Fruit fly (Drosophila melanogaster) whole organism, pupa: ENCODE results near the gene Raf.

ENCODE experiments used
- CG10348 ChIP-seq: fragments of 200-800 bp; sonication (Bioruptor generic); IDR thresholded peaks from 2 replicates; pipeline ENCODE4 v1.3.6; 2022; ENCODE audit warnings: missing biosample characterization, missing genetic modification characterization
- CG12605 ChIP-seq: fragments of 200-800 bp; sonication (Bioruptor generic); IDR thresholded peaks from 2 replicates; pipeline ENCODE4 v1.3.6; 2022; ENCODE audit warnings: missing biosample characterization, missing genetic modification characterization
- CG13204 ChIP-seq: fragments of 200-800 bp; sonication (Bioruptor generic); optimal IDR thresholded peaks from 2 replicates; lab custom pipeline; 2018; ENCODE audit warnings: missing biosample characterization, mild to moderate bottlenecking, missing genetic modification characterization, moderate library complexity
- CG14655 ChIP-seq: fragments of 200-800 bp; sonication (Bioruptor generic); optimal IDR thresholded peaks from 3 replicates; lab custom pipeline; 2017; ENCODE audit warnings: mild to moderate bottlenecking, missing biosample characterization, missing genetic modification reagents, missing genetic modification characterization
- CG15710 ChIP-seq: fragments of 200-800 bp; sonication (Bioruptor generic); optimal IDR thresholded peaks from 2 replicates; lab custom pipeline; 2018; ENCODE audit warnings: missing biosample characterization, mild to moderate bottlenecking, missing genetic modification characterization, moderate library complexity
- CG17806 ChIP-seq: fragments of 200-800 bp; sonication (Bioruptor generic); optimal IDR thresholded peaks from 2 replicates; lab custom pipeline; 2018; ENCODE audit warnings: missing biosample characterization, mild to moderate bottlenecking, missing genetic modification characterization, moderate library complexity
- CG32121 ChIP-seq: fragments of 200-800 bp; sonication (Bioruptor generic); IDR thresholded peaks from 2 replicates; pipeline ENCODE4 v1.3.6; 2022; ENCODE audit warnings: missing biosample characterization, missing genetic modification characterization
- CG34367 ChIP-seq: fragments of 200-800 bp; sonication (Bioruptor generic); optimal IDR thresholded peaks from 2 replicates; lab custom pipeline; 2018; ENCODE audit warnings: missing biosample characterization, mild to moderate bottlenecking, missing genetic modification characterization
- CG4496 ChIP-seq: fragments of 200-800 bp; sonication (Bioruptor generic); IDR thresholded peaks from 3 replicates; pipeline ENCODE4 v1.3.6; 2022; ENCODE audit warnings: missing biosample characterization, missing genetic modification characterization
- CG8159 ChIP-seq: fragments of 200-800 bp; sonication (Bioruptor generic); optimal IDR thresholded peaks from 3 replicates; lab custom pipeline; 2018; ENCODE audit warnings: missing biosample characterization, mild to moderate bottlenecking, missing genetic modification characterization, moderate library complexity
- CG8301 ChIP-seq: fragments of 200-800 bp; sonication (Bioruptor generic); optimal IDR thresholded peaks from 2 replicates; lab custom pipeline; 2018; ENCODE audit warnings: missing biosample characterization, mild to moderate bottlenecking, missing genetic modification characterization
- CG9948 ChIP-seq: fragments of 200-800 bp; sonication (Bioruptor generic); optimal IDR thresholded peaks from 2 replicates; lab custom pipeline; 2018; ENCODE audit warnings: missing biosample characterization, mild to moderate bottlenecking, missing genetic modification characterization, moderate library complexity
- D1 ChIP-seq: fragments of 200-800 bp; sonication (Bioruptor generic); optimal IDR thresholded peaks from 2 replicates; lab custom pipeline; 2018; ENCODE audit warnings: missing biosample characterization, mild to moderate bottlenecking, missing genetic modification characterization, moderate library complexity
- EcR ChIP-seq: fragments of 200-800 bp; sonication (Bioruptor generic); optimal IDR thresholded peaks from 3 replicates; lab custom pipeline; 2019; ENCODE audit warnings: missing biosample characterization, missing genetic modification characterization, mild to moderate bottlenecking, moderate library complexity, missing genetic modification reagents
- Ets98B ChIP-seq: fragments of 200-800 bp; sonication (Bioruptor generic); IDR thresholded peaks from 2 replicates; pipeline ENCODE4 v1.3.6; 2022; ENCODE audit warnings: missing biosample characterization, missing genetic modification characterization
- Pif1A ChIP-seq: fragments of 200-800 bp; sonication (Bioruptor generic); optimal IDR thresholded peaks from 3 replicates; lab custom pipeline; 2016; ENCODE audit warnings: missing biosample characterization, missing genetic modification characterization
- Pif1B ChIP-seq: fragments of 200-800 bp; sonication (Bioruptor generic); optimal IDR thresholded peaks from 3 replicates; lab custom pipeline; 2016; ENCODE audit warnings: missing biosample characterization, missing genetic modification characterization
- Snoo ChIP-seq: fragments of 200-800 bp; sonication (Bioruptor generic); optimal IDR thresholded peaks from 3 replicates; lab custom pipeline; 2017; ENCODE audit warnings: missing biosample characterization, mild to moderate bottlenecking, missing genetic modification characterization, inconsistent platforms
- fd96Ca ChIP-seq: fragments of 200-800 bp; sonication (Bioruptor generic); IDR thresholded peaks from 3 replicates; pipeline ENCODE4 v1.3.6; 2022; ENCODE audit warnings: missing biosample characterization, missing genetic modification characterization
- gl ChIP-seq: fragments of 200-800 bp; sonication (Bioruptor generic); optimal IDR thresholded peaks from 2 replicates; lab custom pipeline; 2018; ENCODE audit warnings: missing biosample characterization, mild to moderate bottlenecking, missing genetic modification characterization
- rn ChIP-seq: fragments of 200-800 bp; sonication (Bioruptor generic); IDR thresholded peaks from 2 replicates; pipeline ENCODE4 v1.3.6; 2022; ENCODE audit warnings: missing biosample characterization, missing genetic modification characterization

Gene Raf

DNA sequence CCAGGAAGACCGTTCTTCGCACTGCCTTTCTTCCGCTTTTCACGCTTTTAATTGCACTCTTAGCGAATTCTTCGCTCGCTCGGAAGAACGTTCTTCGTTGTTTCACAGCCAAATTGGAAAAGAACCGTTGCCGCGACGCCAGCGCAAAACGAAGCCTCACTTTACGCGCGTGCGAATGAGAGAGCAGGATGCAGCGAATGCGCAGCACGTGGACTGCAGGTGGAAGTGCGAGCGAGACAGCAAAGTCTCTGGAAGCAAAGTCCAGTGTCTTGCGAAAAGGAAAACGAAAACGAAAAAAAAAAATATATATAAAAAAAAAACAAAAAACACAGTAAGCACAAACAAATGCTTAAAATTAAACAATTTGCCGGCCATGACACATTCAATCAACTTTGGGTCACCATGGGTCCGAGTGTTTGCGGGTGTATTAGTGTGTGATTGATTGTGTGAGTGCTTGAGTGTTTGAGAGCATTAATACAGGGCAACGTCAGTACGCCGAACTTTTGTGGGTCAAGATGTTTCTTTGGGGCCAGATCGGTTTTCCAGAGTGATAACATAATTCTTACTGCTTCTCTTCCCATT is 39.4 kb downstream of the Raf start, which contains the start of gene Ilp6:
TSS of gene Ilp6 (minus strand) at position 103 of the 582 bp plus-strand sequence.
- peak; percentile 55; the same call in 1 of the 2 replicates for TF ChIP-seq CG12605 (GFP tag; lab: Robert Waterston, UW)
- TF ChIP-seq CG15710 = peak; percentile 35
- TF ChIP-seq CG4496 (GFP tag; lab: Robert Waterston, UW) = peak; percentile 53; the same call in 1 of the 3 replicates
- peak; percentile 70 for TF ChIP-seq Pif1A (GFP tag; lab: Kevin White, UChicago)
- peak; percentile 74 for TF ChIP-seq Pif1B (GFP tag; lab: Kevin White, UChicago)
- TF ChIP-seq CG8301 (tag; lab: Kevin White, UChicago) = no peak
- no peak for TF ChIP-seq CG9948 (tag; lab: Kevin White, UChicago)
- TF ChIP-seq CG17806 (tag; lab: Kevin White, UChicago) = peak; percentile 2
- TF ChIP-seq fd96Ca (GFP tag; lab: Robert Waterston, UW) = 0 out of 3 replicates have a peak, but pooled peaks have one; percentile 31
- TF ChIP-seq D1 (tag; lab: Kevin White, UChicago) = no peak
- peak; percentile 49 for TF ChIP-seq Ets98B (GFP tag; lab: Robert Waterston, UW)
- peak; percentile 30 for TF ChIP-seq CG34367 (tag; lab: Kevin White, UChicago)
- peak; percentile 60 for TF ChIP-seq gl
- TF ChIP-seq CG10348 (GFP tag; lab: Robert Waterston, UW) = no peak
- TF ChIP-seq CG32121 (GFP tag; lab: Robert Waterston, UW) = peak; percentile 22; the same call in 1 of the 2 replicates
- TF ChIP-seq EcR (GFP tag; lab: Kevin White, UChicago) = no peak
- peak; percentile 81 for TF ChIP-seq Snoo
- TF ChIP-seq CG14655 (GFP tag; lab: Kevin White, UChicago) = peak; percentile 14
- TF ChIP-seq CG13204 (GFP tag; lab: Kevin White, UChicago) = peak; percentile 89
- TF ChIP-seq CG8159 (tag; lab: Kevin White, UChicago) = peak; percentile 0
- no peak for TF ChIP-seq rn (GFP tag; lab: Robert Waterston, UW)

DNA sequence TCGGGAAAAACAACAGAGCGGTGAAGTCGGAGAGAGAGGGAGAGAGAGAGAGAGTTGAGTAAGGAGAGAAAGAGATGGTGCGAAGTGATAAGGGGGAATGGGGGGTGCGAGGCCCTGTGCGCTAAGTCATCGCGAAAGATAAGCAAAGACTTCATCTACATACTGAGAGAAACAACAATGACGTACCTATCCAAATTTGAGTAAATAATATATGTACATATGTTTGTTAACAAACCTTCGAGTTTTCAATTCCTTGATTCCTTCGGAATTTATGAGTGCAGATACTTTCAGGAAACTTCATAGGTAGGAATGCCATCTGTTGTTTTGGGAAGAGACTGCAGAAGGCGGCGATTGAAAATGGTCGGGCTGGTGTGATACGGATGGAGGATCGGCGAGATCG is 41.2 kb downstream of the Raf start:
- TF ChIP-seq CG34367 (tag; lab: Kevin White, UChicago) = peak; percentile 67
- no peak for TF ChIP-seq rn (GFP tag; lab: Robert Waterston, UW)
- TF ChIP-seq CG8301 (tag; lab: Kevin White, UChicago) = peak; percentile 60
- TF ChIP-seq Pif1A (GFP tag; lab: Kevin White, UChicago) = no peak
- TF ChIP-seq CG4496 (GFP tag; lab: Robert Waterston, UW) = peak; percentile 71
- no peak for TF ChIP-seq D1 (tag; lab: Kevin White, UChicago)
- TF ChIP-seq CG14655 (GFP tag; lab: Kevin White, UChicago) = peak; percentile 76
- TF ChIP-seq CG17806 (tag; lab: Kevin White, UChicago) = peak; percentile 65
- TF ChIP-seq CG10348 (GFP tag; lab: Robert Waterston, UW) = no peak
- peak; percentile 72 for TF ChIP-seq CG8159 (tag; lab: Kevin White, UChicago)
- TF ChIP-seq CG15710 = peak; percentile 64
- TF ChIP-seq gl = peak; percentile 38
- TF ChIP-seq Snoo = peak; percentile 37
- TF ChIP-seq EcR (GFP tag; lab: Kevin White, UChicago) = peak; percentile 31
- peak; percentile 58; the same call in 1 of the 3 replicates for TF ChIP-seq fd96Ca (GFP tag; lab: Robert Waterston, UW)
- TF ChIP-seq CG32121 (GFP tag; lab: Robert Waterston, UW) = no peak
- TF ChIP-seq Ets98B (GFP tag; lab: Robert Waterston, UW) = peak; percentile 26
- TF ChIP-seq CG9948 (tag; lab: Kevin White, UChicago) = peak; percentile 46
- TF ChIP-seq CG12605 (GFP tag; lab: Robert Waterston, UW) = peak; percentile 19; the same call in 1 of the 2 replicates
- TF ChIP-seq CG13204 (GFP tag; lab: Kevin White, UChicago) = peak; percentile 57
- peak; percentile 43 for TF ChIP-seq Pif1B (GFP tag; lab: Kevin White, UChicago)

DNA sequence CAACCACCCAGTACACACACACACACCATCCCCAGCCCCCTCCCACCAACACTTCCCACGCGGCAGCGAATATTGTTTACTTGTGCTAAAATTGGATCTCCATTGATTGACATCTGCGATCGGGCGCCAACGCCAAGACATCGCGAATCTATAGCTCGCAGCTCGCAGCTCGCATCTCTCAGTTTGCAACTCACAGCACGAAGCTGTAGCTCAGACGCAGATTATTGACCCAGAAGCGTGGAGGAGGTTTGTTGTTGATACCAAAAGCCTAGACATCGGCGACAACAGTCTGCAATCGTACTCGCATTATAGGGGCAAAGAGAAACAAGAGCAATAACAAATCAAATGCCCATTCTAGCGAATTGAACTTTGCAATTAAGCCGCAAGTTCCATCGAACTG is 41.9 kb downstream of the Raf start:
- TF ChIP-seq EcR (GFP tag; lab: Kevin White, UChicago) (peak; percentile 62), rn (GFP tag; lab: Robert Waterston, UW) (no peak), Pif1A (GFP tag; lab: Kevin White, UChicago) (no peak)

DNA sequence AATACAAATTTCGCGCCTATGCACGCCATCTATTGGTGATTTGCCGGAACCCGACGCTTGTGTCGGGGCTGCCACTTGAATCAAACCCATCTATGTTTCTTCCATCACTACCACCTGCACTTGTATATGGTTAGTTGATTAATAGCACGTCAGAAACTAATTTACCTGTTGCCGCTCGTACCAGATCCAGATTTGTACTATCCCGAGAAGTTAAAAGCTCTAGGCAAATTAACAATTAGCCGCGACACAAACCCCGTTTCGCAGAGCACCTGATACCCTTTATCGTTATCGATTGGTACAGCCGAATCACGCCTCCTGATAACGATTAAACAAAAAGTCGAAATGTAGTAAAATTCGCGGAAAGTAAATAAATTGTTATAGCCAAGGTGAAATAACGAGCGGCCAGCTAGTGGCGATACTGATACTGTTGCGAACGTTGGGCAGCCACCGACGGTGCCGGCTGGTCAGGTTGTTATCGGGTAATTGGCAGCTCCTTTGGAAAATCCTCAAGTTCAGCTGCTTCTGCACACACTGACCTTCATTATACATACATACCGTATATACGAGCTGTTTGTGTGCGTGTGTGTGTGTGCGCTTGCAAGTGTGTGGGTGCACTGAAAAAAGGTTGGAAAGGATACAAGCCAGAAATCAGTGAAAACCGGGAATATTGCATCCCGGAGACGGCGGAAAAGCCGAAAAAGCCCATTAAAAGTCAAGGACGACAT is 44.9 kb downstream of the Raf start:
- TF ChIP-seq Snoo (no peak), fd96Ca (GFP tag; lab: Robert Waterston, UW) (no peak), EcR (GFP tag; lab: Kevin White, UChicago) (peak; percentile 35)

DNA sequence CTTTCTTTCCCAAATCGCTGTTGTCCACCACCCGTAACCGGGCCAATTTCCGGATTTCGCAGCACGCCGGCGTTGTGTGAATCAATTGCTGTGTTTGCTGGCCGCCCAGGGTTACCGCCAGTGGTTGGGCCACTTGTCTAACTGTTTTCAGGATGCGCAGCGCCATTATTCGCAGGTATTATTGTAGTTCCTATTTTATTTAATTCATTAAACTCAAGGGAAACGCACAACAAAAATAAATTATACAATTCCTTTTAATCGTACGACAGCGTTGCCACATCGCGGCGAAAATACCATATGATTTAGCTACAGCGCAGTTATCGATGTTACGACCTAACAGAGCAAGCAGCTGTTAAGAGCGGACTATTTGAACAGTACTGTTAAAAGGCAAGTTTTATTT is 49.1 kb downstream of the Raf start, which contains the start of gene mRpL14:
TSS of gene mRpL14 (minus strand) at position 280 of the 400 bp plus-strand sequence.
- TF ChIP-seq rn (GFP tag; lab: Robert Waterston, UW) (no peak), Snoo (no peak), Pif1A (GFP tag; lab: Kevin White, UChicago) (no peak), CG32121 (GFP tag; lab: Robert Waterston, UW) (no peak), Pif1B (GFP tag; lab: Kevin White, UChicago) (no peak), EcR (GFP tag; lab: Kevin White, UChicago) (no peak), fd96Ca (GFP tag; lab: Robert Waterston, UW) (no peak), CG17806 (tag; lab: Kevin White, UChicago) (no peak), CG15710 (no peak), CG10348 (GFP tag; lab: Robert Waterston, UW) (no peak), CG13204 (GFP tag; lab: Kevin White, UChicago) (no peak), CG9948 (tag; lab: Kevin White, UChicago) (no peak), CG8301 (tag; lab: Kevin White, UChicago) (no peak), CG4496 (GFP tag; lab: Robert Waterston, UW) (no peak), CG12605 (GFP tag; lab: Robert Waterston, UW) (no peak), CG8159 (tag; lab: Kevin White, UChicago) (no peak), CG14655 (GFP tag; lab: Kevin White, UChicago) (no peak), gl (no peak), D1 (tag; lab: Kevin White, UChicago) (no peak), Ets98B (GFP tag; lab: Robert Waterston, UW) (no peak)
